Fruit fly (Drosophila melanogaster) whole organism, embryonic: ENCODE results near the gene MtnF.

ENCODE experiments used
- BEAF-32 ChIP-seq: fragments of 200-800 bp; sonication (Bioruptor generic); optimal IDR thresholded peaks from 3 replicates; lab custom pipeline; 2017; ENCODE audit warnings: missing biosample characterization, missing genetic modification characterization, mild to moderate bottlenecking, moderate library complexity, missing genetic modification reagents
- Bdp1 ChIP-seq: fragments of 200-800 bp; sonication (Bioruptor generic); optimal IDR thresholded peaks from 3 replicates; lab custom pipeline; 2016; ENCODE audit warnings: missing biosample characterization, missing genetic modification characterization
- C15 ChIP-seq: fragments of 200-800 bp; sonication (Bioruptor generic); IDR thresholded peaks from 3 replicates; pipeline ENCODE4 v1.3.6; 2022; ENCODE audit warnings: missing biosample characterization, missing genetic modification characterization
- CG10366 ChIP-seq: fragments of 200-800 bp; sonication (Bioruptor generic); IDR thresholded peaks from 2 replicates; pipeline ENCODE4 v1.3.6; 2022; ENCODE audit warnings: missing biosample characterization, missing genetic modification characterization
- CG10462 ChIP-seq: fragments of 200-800 bp; sonication (Bioruptor generic); optimal IDR thresholded peaks from 2 replicates; lab custom pipeline; 2016; ENCODE audit warnings: missing biosample characterization, missing genetic modification characterization
- CG12155 ChIP-seq: fragments of 200-800 bp; sonication (Bioruptor generic); optimal IDR thresholded peaks from 3 replicates; lab custom pipeline; 2016; ENCODE audit warnings: missing biosample characterization, missing genetic modification characterization
- CG12219 ChIP-seq: fragments of 200-800 bp; sonication (Bioruptor generic); optimal IDR thresholded peaks from 3 replicates; lab custom pipeline; 2018; ENCODE audit warnings: missing biosample characterization, mild to moderate bottlenecking, missing genetic modification characterization
- CG14014 ChIP-seq: fragments of 200-800 bp; sonication (Bioruptor generic); IDR thresholded peaks from 2 replicates; pipeline ENCODE4 v1.3.6; 2022; ENCODE audit warnings: missing biosample characterization, missing genetic modification characterization
- CG14860 ChIP-seq: fragments of 200-800 bp; sonication (Bioruptor generic); IDR thresholded peaks from 3 replicates; pipeline ENCODE4 v1.3.6; 2022; ENCODE audit warnings: missing biosample characterization, missing genetic modification characterization; ENCODE audit not compliant: partially characterized antibody
- CG1529 ChIP-seq: fragments of 200-800 bp; sonication (Bioruptor generic); optimal IDR thresholded peaks from 3 replicates; lab custom pipeline; 2018; ENCODE audit warnings: missing biosample characterization, missing genetic modification characterization
- CG16813 ChIP-seq: fragments of 200-800 bp; sonication (Bioruptor generic); IDR thresholded peaks from 3 replicates; pipeline ENCODE4 v1.3.6; 2022; ENCODE audit warnings: missing biosample characterization, missing genetic modification characterization; ENCODE audit not compliant: partially characterized antibody
- CG17612 ChIP-seq: fragments of 200-800 bp; sonication (Bioruptor generic); IDR thresholded peaks from 2 replicates; pipeline ENCODE4 v1.3.6; 2022; ENCODE audit warnings: missing biosample characterization, missing genetic modification characterization
- CG18599 ChIP-seq: fragments of 200-800 bp; sonication (Bioruptor generic); optimal IDR thresholded peaks from 3 replicates; lab custom pipeline; 2017; ENCODE audit warnings: missing biosample characterization, missing genetic modification characterization, mild to moderate bottlenecking, moderate library complexity, missing genetic modification reagents
- CG31365 ChIP-seq: fragments of 200-800 bp; sonication (Bioruptor generic); optimal IDR thresholded peaks from 2 replicates; lab custom pipeline; 2018; ENCODE audit warnings: missing biosample characterization, mild to moderate bottlenecking, missing genetic modification characterization
- CG3281 ChIP-seq: fragments of 200-800 bp; sonication (Bioruptor generic); optimal IDR thresholded peaks from 3 replicates; lab custom pipeline; 2017; ENCODE audit warnings: missing biosample characterization, mild to moderate bottlenecking, missing genetic modification characterization
- CG33213 ChIP-seq: fragments of 200-800 bp; sonication (Bioruptor generic); optimal IDR thresholded peaks from 3 replicates; lab custom pipeline; 2016; ENCODE audit warnings: missing biosample characterization, missing genetic modification characterization
- CG3407 ChIP-seq: fragments of 200-800 bp; sonication (Bioruptor generic); optimal IDR thresholded peaks from 2 replicates; lab custom pipeline; 2018; ENCODE audit warnings: missing biosample characterization, mild to moderate bottlenecking, missing genetic modification characterization
- CG34224 ChIP-seq: fragments of 200-800 bp; sonication (Bioruptor generic); IDR thresholded peaks from 3 replicates; pipeline ENCODE4 v1.3.6; 2022; ENCODE audit warnings: missing biosample characterization, missing genetic modification characterization; ENCODE audit not compliant: partially characterized antibody
- CG3838 ChIP-seq: fragments of 200-800 bp; sonication (Bioruptor generic); optimal IDR thresholded peaks from 3 replicates; lab custom pipeline; 2016; ENCODE audit warnings: missing biosample characterization, missing genetic modification characterization
- CG5245 ChIP-seq: fragments of 200-800 bp; sonication (Bioruptor generic); optimal IDR thresholded peaks from 3 replicates; lab custom pipeline; 2016; ENCODE audit warnings: missing biosample characterization, missing genetic modification characterization
- CG8359 ChIP-seq: fragments of 200-800 bp; sonication (Bioruptor generic); optimal IDR thresholded peaks from 2 replicates; lab custom pipeline; 2017; ENCODE audit warnings: missing biosample characterization, mild to moderate bottlenecking, missing genetic modification characterization, borderline replicate concordance
- Deaf1 ChIP-seq: fragments of 200-800 bp; optimal IDR thresholded peaks from 3 replicates; lab custom pipeline; 2019; ENCODE audit warnings: missing biosample characterization, mild to moderate bottlenecking, missing genetic modification characterization, moderate library complexity
- HLH3B ChIP-seq: fragments of 200-800 bp; sonication (Bioruptor generic); IDR thresholded peaks from 2 replicates; pipeline ENCODE4 v1.3.6; 2022; ENCODE audit warnings: missing biosample characterization, missing genetic modification characterization
- Hmr ChIP-seq: fragments of 200-800 bp; sonication (Bioruptor generic); optimal IDR thresholded peaks from 3 replicates; lab custom pipeline; 2017; ENCODE audit warnings: mild to moderate bottlenecking, missing biosample characterization, missing genetic modification reagents, missing genetic modification characterization
- Nf-YB ChIP-seq: fragments of 200-800 bp; sonication (Bioruptor generic); optimal IDR thresholded peaks from 3 replicates; lab custom pipeline; 2019; ENCODE audit warnings: missing biosample characterization, mild to moderate bottlenecking, missing genetic modification characterization, moderate library complexity
- Rx ChIP-seq: fragments of 200-800 bp; sonication (Bioruptor generic); IDR thresholded peaks from 2 replicates; pipeline ENCODE4 v1.3.6; 2022; ENCODE audit warnings: missing biosample characterization, missing genetic modification characterization
- Side ChIP-seq: fragments of 200-800 bp; sonication (Bioruptor generic); optimal IDR thresholded peaks from 2 replicates; lab custom pipeline; 2016; ENCODE audit warnings: missing biosample characterization, missing genetic modification characterization
- Tbp ChIP-seq: fragments of >200 bp; optimal IDR thresholded peaks from 2 replicates; lab custom pipeline; 2018; ENCODE audit warnings: missing biosample characterization, missing genetic modification characterization
- abd-A ChIP-seq: fragments of 200-800 bp; sonication (Bioruptor generic); optimal IDR thresholded peaks from 3 replicates; lab custom pipeline; 2019; ENCODE audit warnings: missing biosample characterization, mild to moderate bottlenecking, missing genetic modification characterization, moderate library complexity
- ap ChIP-seq: fragments of 200-800 bp; sonication (Bioruptor generic); IDR thresholded peaks from 2 replicates; pipeline ENCODE4 v1.3.6; 2022; ENCODE audit warnings: missing biosample characterization, missing genetic modification characterization
- bigmax ChIP-seq: fragments of 200-800 bp; sonication (Bioruptor generic); optimal IDR thresholded peaks from 2 replicates; lab custom pipeline; 2018; ENCODE audit warnings: missing biosample characterization, mild to moderate bottlenecking, missing genetic modification characterization
- corto ChIP-seq: fragments of 200-800 bp; sonication (Bioruptor generic); optimal IDR thresholded peaks from 2 replicates; lab custom pipeline; 2016; ENCODE audit warnings: missing biosample characterization, mild to moderate bottlenecking, missing genetic modification characterization, moderate library complexity
- crp ChIP-seq, 2 experiments: fragments of 200-800 bp; sonication (Bioruptor generic); optimal IDR thresholded peaks; 2 replicates in 1 of 2; 3 replicates in 1 of 2; lab custom pipeline; 2017; ENCODE audit warnings: missing biosample characterization in 2 of 2, missing genetic modification characterization in 2 of 2, mild to moderate bottlenecking in 1 of 2, moderate library complexity in 1 of 2
- dysf ChIP-seq: fragments of 200-800 bp; sonication (Bioruptor generic); IDR thresholded peaks from 3 replicates; pipeline ENCODE4 v1.3.6; 2022; ENCODE audit warnings: missing biosample characterization, missing genetic modification characterization
- emc ChIP-seq: fragments of 200-800 bp; sonication (Bioruptor generic); optimal IDR thresholded peaks from 2 replicates; lab custom pipeline; 2016; ENCODE audit warnings: missing biosample characterization, missing genetic modification characterization
- fd64A ChIP-seq: fragments of 200-800 bp; sonication (Bioruptor generic); optimal IDR thresholded peaks from 3 replicates; lab custom pipeline; 2018; ENCODE audit warnings: missing biosample characterization, mild to moderate bottlenecking, missing genetic modification characterization
- jigr1 ChIP-seq: fragments of 200-800 bp; sonication (Bioruptor generic); IDR thresholded peaks from 3 replicates; pipeline ENCODE4 v1.3.6; 2022; ENCODE audit warnings: missing biosample characterization, missing genetic modification characterization
- klu ChIP-seq: fragments of 200-800 bp; sonication (Bioruptor generic); IDR thresholded peaks from 2 replicates; pipeline ENCODE4 v1.3.6; 2022; ENCODE audit warnings: missing biosample characterization, missing genetic modification characterization
- lab ChIP-seq: fragments of 200-800 bp; sonication (Bioruptor generic); optimal IDR thresholded peaks from 3 replicates; lab custom pipeline; 2017; ENCODE audit warnings: missing biosample characterization, missing genetic modification characterization, mild to moderate bottlenecking, moderate library complexity, missing genetic modification reagents
- slp2 ChIP-seq: fragments of 200-800 bp; sonication (Bioruptor generic); optimal IDR thresholded peaks from 2 replicates; lab custom pipeline; 2016; ENCODE audit warnings: missing biosample characterization, missing genetic modification characterization
- sna ChIP-seq: fragments of 200-800 bp; sonication (Bioruptor generic); IDR thresholded peaks from 2 replicates; pipeline ENCODE4 v1.3.6; 2022; ENCODE audit warnings: missing biosample characterization, missing genetic modification characterization; ENCODE audit not compliant: partially characterized antibody
- so ChIP-seq: fragments of 200-800 bp; sonication (Bioruptor generic); IDR thresholded peaks from 3 replicates; pipeline ENCODE4 v1.3.6; 2022; ENCODE audit warnings: missing biosample characterization, missing genetic modification characterization
- tap ChIP-seq: fragments of 200-800 bp; optimal IDR thresholded peaks from 3 replicates; lab custom pipeline; 2019; ENCODE audit warnings: missing biosample characterization, mild to moderate bottlenecking, missing genetic modification characterization, moderate library complexity
- tx ChIP-seq: fragments of 200-800 bp; sonication (Bioruptor generic); optimal IDR thresholded peaks from 2 replicates; lab custom pipeline; 2016; ENCODE audit warnings: missing biosample characterization, missing genetic modification characterization
- yki ChIP-seq: fragments of >200 bp; optimal IDR thresholded peaks from 3 replicates; lab custom pipeline; 2018
- zf30C ChIP-seq: fragments of 200-800 bp; sonication (Bioruptor generic); optimal IDR thresholded peaks from 3 replicates; lab custom pipeline; 2018; ENCODE audit warnings: missing biosample characterization, mild to moderate bottlenecking, missing genetic modification characterization

MtnF gene

DNA sequence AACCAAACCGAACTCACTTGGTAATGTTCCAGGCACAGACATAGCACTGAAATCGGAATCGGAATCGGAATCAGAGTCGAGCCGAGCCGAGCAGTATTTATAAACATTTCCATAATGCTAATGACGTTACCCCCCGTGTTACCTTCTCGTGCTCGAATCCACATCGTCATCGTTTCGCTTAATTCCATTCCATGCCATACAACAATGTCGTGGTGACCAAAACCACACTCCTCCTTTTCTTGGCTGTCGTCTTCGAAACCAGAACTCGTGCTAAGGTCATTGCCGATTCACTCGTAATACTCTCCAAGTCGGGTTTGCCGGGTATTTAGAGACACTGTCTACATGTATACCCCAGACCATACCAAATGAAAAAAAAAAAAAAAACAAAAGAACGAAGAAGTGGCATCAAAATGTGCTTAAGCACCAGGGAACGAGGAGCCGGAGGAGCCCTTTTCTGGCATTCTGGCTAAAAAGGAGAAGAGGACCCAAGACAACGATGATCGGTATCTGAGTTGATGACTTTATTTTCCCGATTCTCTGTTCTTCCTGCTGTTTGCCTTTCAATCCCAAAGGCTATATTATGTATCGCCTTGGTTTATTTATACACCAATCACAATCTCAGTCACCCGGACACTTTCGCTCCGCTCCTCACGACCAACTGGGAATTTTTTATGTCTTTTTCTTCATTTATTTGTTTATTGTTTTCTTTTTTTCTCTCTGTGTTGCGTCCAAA, 31.4 kb downstream of the MtnF start (continued):
- TF ChIP-seq zf30C (peak; percentile 45), emc (GFP tag; lab: Kevin White, UChicago) (no peak), CG12219 (GFP tag; lab: Kevin White, UChicago) (no peak), C15 (no peak), tap (tag; lab: Kevin White, UChicago) (no peak), Bdp1 (GFP tag; lab: Kevin White, UChicago) (no peak), CG34224 (GFP tag; lab: Robert Waterston, UW) (no peak), sna (GFP tag; lab: Robert Waterston, UW) (no peak), CG1529 (no peak), lab (GFP tag; lab: Kevin White, UChicago) (no peak), corto (GFP tag; lab: Kevin White, UChicago) (peak; percentile 58), CG17612 (GFP tag; lab: Robert Waterston, UW) (no peak), CG10366 (GFP tag; lab: Robert Waterston, UW) (no peak), crp (GFP tag; optimal IDR thresholded peaks at IDR 0.05; lab: Kevin White, UChicago) (no peak), CG5245 (GFP tag; lab: Kevin White, UChicago) (no peak), bigmax (GFP tag; lab: Kevin White, UChicago) (no peak), Deaf1 (tag; lab: Kevin White, UChicago) (peak; percentile 77), abd-A (tag; lab: Kevin White, UChicago) (peak; percentile 42)

DNA sequence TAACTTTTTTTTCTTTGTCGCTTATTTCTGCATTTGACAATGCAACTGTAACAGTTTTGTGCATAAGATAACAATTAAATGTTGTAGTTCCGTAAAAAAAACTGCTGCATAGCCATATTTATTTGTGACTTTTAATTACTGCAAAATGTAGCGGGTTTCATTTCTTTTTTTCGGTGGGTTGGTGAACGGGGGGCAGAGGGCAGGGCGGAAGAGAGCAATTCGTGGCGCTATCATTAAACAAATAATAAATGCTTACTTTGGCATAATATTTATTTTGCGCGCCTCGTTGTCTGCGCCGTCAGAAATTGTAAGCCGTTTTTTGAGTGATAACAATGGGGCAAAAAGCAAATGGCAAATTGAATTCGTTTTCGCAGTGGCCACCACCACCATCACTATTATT, 33.9 kb downstream of the MtnF start:
- TF ChIP-seq ap (GFP tag; lab: Robert Waterston, UW) (no peak), CG18599 (GFP tag; lab: Kevin White, UChicago) (no peak), CG3407 (GFP tag; lab: Kevin White, UChicago) (no peak), Hmr (GFP tag; lab: Kevin White, UChicago) (no peak), CG14014 (GFP tag; lab: Robert Waterston, UW) (0 out of 2 replicates have a peak, but pooled peaks have one; percentile 24)
- TF ChIP-seq, all 482 proteins: peak for 1

DNA sequence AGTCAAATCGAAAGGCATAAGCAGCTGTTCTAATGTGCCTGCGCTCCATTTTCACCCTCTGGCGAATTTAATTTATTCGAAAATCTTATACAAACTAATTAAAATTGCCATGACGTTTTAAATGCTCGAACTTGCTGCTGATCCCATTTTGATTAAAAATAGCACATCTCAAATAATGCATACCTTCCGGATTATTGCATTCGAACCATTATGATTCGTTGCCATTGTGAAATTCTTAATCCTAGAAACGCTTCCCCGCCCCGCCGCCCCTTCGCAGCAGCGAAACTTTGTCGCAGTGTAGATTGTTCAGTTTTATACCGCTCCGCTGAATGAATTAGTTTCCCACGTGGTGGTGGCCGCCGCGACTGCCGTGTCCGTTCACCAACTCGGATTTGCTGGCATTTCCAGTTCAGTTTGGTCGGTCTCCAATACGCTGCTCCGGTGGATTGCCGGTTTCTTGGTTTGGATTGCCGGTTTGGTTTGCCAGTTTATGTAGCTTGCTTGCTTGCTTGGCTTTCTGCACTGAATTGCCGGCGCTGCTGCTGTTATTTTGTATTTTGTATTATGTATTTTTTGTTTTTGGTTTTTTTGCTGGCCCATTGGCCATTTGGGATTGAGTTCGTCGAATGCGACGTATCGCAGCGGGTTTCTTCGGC, 36.3 kb downstream of the MtnF start:
- no peak for TF ChIP-seq Hmr (GFP tag; lab: Kevin White, UChicago)
- TF ChIP-seq Tbp (GFP tag; lab: Kevin White, UChicago): no peak
- TF ChIP-seq slp2 (GFP tag; lab: Kevin White, UChicago): peak; percentile 41
- no peak for TF ChIP-seq HLH3B (GFP tag; lab: Robert Waterston, UW)
- TF ChIP-seq CG33213 (GFP tag; lab: Kevin White, UChicago): no peak
- TF ChIP-seq Nf-YB (GFP tag; lab: Kevin White, UChicago): no peak
- TF ChIP-seq so (GFP tag; lab: Robert Waterston, UW): no peak
- no peak for TF ChIP-seq CG16813 (GFP tag; lab: Robert Waterston, UW)
- TF ChIP-seq yki (lab: Kevin White, UChicago): no peak
- TF ChIP-seq Rx: no peak
- TF ChIP-seq corto (GFP tag; lab: Kevin White, UChicago): no peak
- no peak for TF ChIP-seq jigr1 (GFP tag; lab: Robert Waterston, UW)
- no peak for TF ChIP-seq CG8359
- no peak for TF ChIP-seq BEAF-32 (GFP tag; lab: Kevin White, UChicago)
- TF ChIP-seq CG12155 (GFP tag; lab: Kevin White, UChicago): no peak
- no peak for TF ChIP-seq CG10462 (GFP tag; lab: Kevin White, UChicago)
- no peak for TF ChIP-seq klu (GFP tag; lab: Robert Waterston, UW)
- TF ChIP-seq CG14860 (GFP tag; lab: Robert Waterston, UW): no peak
- no peak for TF ChIP-seq Side
- no peak for TF ChIP-seq CG31365 (tag; lab: Kevin White, UChicago)
- TF ChIP-seq CG3281: no peak
- TF ChIP-seq CG3838 (GFP tag; lab: Kevin White, UChicago): no peak
- TF ChIP-seq tx (GFP tag; lab: Kevin White, UChicago): no peak
- TF ChIP-seq fd64A (GFP tag; lab: Kevin White, UChicago): no peak
- TF ChIP-seq dysf (GFP tag; lab: Robert Waterston, UW): peak; percentile 44; the same call in 1 of the 3 replicates
- TF ChIP-seq CG5245 (GFP tag; lab: Kevin White, UChicago): no peak
